Comparison of ENCODE assay signal across 3 fruit fly cellular contexts in genomic region chr2L:1559811-1560501, dm6.
A peak's percentile ranks its signal among the peaks of the same experiment; 100 is the strongest.
TF ChIP-seq lines count a peak whose summit lies in the region.

No protein-coding gene starts in this region.

- no peak for TF ChIP-seq CTCF in whole organism, embryonic (GFP tag; optimal IDR thresholded peaks at IDR 0.05; lab: Kevin White, UChicago)

TF ChIP-seq in whole organism, embryonic, 481 proteins besides CTCF, POLR2A, EP300 and RAD21:
- no peak for TF ChIP-seq tap (tag; optimal IDR thresholded peaks at IDR 0.05; lab: Kevin White, UChicago)
- peak; percentile 28 for TF ChIP-seq grn (GFP tag; optimal IDR thresholded peaks at IDR 0.05; lab: Kevin White, UChicago)
- no peak for TF ChIP-seq sima (GFP tag; optimal IDR thresholded peaks at IDR 0.05; lab: Kevin White, UChicago)
- no peak for TF ChIP-seq crol (GFP tag; IDR thresholded peaks at IDR 0.05; lab: Robert Waterston, UW)
- 0 out of 3 replicates have a peak, but pooled peaks have one; percentile 13 for TF ChIP-seq zfh1 (GFP tag; IDR thresholded peaks at IDR 0.05; lab: Robert Waterston, UW)
- TF ChIP-seq CG17359 (tag; optimal IDR thresholded peaks at IDR 0.05; lab: Kevin White, UChicago): peak; percentile 37
- no peak for TF ChIP-seq CG12219 (GFP tag; optimal IDR thresholded peaks at IDR 0.05; lab: Kevin White, UChicago)
- TF ChIP-seq dati (GFP tag; IDR thresholded peaks at IDR 0.05; lab: Robert Waterston, UW): no peak
- peak; percentile 10 for TF ChIP-seq gem (tag; optimal IDR thresholded peaks at IDR 0.05; lab: Kevin White, UChicago)
- no peak for TF ChIP-seq Dfd (GFP tag; optimal IDR thresholded peaks at IDR 0.05; lab: Kevin White, UChicago)
- TF ChIP-seq vvl (GFP tag; IDR thresholded peaks at IDR 0.05; lab: Robert Waterston, UW): peak; percentile 9; the same call in 1 of the 2 replicates
- TF ChIP-seq HmgD (GFP tag; optimal IDR thresholded peaks at IDR 0.05; lab: Kevin White, UChicago): no peak
- no peak for TF ChIP-seq CG4707 (GFP tag; optimal IDR thresholded peaks at IDR 0.05; lab: Kevin White, UChicago)
- TF ChIP-seq Blimp-1 (GFP tag; optimal IDR thresholded peaks at IDR 0.05; lab: Kevin White, UChicago): peak; percentile 51
- peak in 1 of 2 experiments; percentile 33 for TF ChIP-seq eve (GFP tag; optimal IDR thresholded peaks at IDR 0.05; lab: Kevin White, UChicago)
- TF ChIP-seq btn (GFP tag; optimal IDR thresholded peaks at IDR 0.05; lab: Kevin White, UChicago): no peak
- peak; percentile 70 for TF ChIP-seq sqz (GFP tag; optimal IDR thresholded peaks at IDR 0.05; lab: Kevin White, UChicago)
- TF ChIP-seq CG10979 (tag; optimal IDR thresholded peaks at IDR 0.05; lab: Kevin White, UChicago): peak; percentile 1
- TF ChIP-seq sd (tag; optimal IDR thresholded peaks at IDR 0.05; lab: Kevin White, UChicago): no peak
- TF ChIP-seq gt (GFP tag; IDR thresholded peaks at IDR 0.05; lab: Robert Waterston, UW): no peak
- no peak for TF ChIP-seq CG1602 (GFP tag; optimal IDR thresholded peaks at IDR 0.05; lab: Kevin White, UChicago)
- TF ChIP-seq sens (GFP tag; lab: Kevin White, UChicago): peak; percentile 71

TF ChIP-seq in whole organism, prepupa, 60 proteins besides CTCF, POLR2A, EP300 and RAD21:
- TF ChIP-seq CG32006 (GFP tag; optimal IDR thresholded peaks at IDR 0.05; lab: Kevin White, UChicago): peak; percentile 31
- peak; percentile 73 for TF ChIP-seq Eip78C (GFP tag; lab: Kevin White, UChicago)
- no peak for TF ChIP-seq CG11902 (GFP tag; optimal IDR thresholded peaks at IDR 0.05; lab: Kevin White, UChicago)
- peak; percentile 49 for TF ChIP-seq fkh (GFP tag; optimal IDR thresholded peaks at IDR 0.05; lab: Kevin White, UChicago)
- TF ChIP-seq eg (GFP tag; IDR thresholded peaks at IDR 0.05; lab: Robert Waterston, UW): no peak
- no peak for TF ChIP-seq acj6 (GFP tag; optimal IDR thresholded peaks at IDR 0.05; lab: Kevin White, UChicago)
- peak; percentile 14 for TF ChIP-seq CG3919 (GFP tag; optimal IDR thresholded peaks at IDR 0.05; lab: Kevin White, UChicago)
- no peak for TF ChIP-seq CG34406 (GFP tag; optimal IDR thresholded peaks at IDR 0.05; lab: Kevin White, UChicago)
TF ChIP-seq in whole organism, prepupa: peak in this region for 4.

TF ChIP-seq in whole organism, pupa, 21 proteins besides CTCF, POLR2A, EP300 and RAD21:
- TF ChIP-seq CG15710 (tag; optimal IDR thresholded peaks at IDR 0.05; lab: Kevin White, UChicago): no peak
- peak; percentile 65 for TF ChIP-seq CG14655 (GFP tag; optimal IDR thresholded peaks at IDR 0.05; lab: Kevin White, UChicago)
- TF ChIP-seq CG8301 (tag; optimal IDR thresholded peaks at IDR 0.05; lab: Kevin White, UChicago): peak; percentile 40
- TF ChIP-seq CG9948 (tag; optimal IDR thresholded peaks at IDR 0.05; lab: Kevin White, UChicago): peak; percentile 0

Comparison
In these comparisons a context has a peak if more than half of its experiments do, and no peak if none do; other contexts are left out.
1. Of the 7 proteins assayed by ChIP-seq in both whole organism, embryonic and whole organism, prepupa: peak only in whole organism, embryonic: Blimp-1; only in whole organism, prepupa: none; in both: none; in neither: 6.